Worm (Caenorhabditis elegans) whole organism, late embryonic: ENCODE data around the gene H05C05.2.
A peak's percentile ranks its signal among the peaks of the same experiment; 100 is the strongest.

ENCODE experiments used
- F13H6.1 ChIP-seq: sonication (generic microtip); optimal IDR thresholded peaks from 2 replicates; lab custom pipeline; 2016; ENCODE audit warnings: missing genetic modification characterization, missing compliant biosample characterization
- T23F11.4 ChIP-seq: fragments of 200-800 bp; sonication (Bioruptor generic); optimal IDR thresholded peaks from 2 replicates; lab custom pipeline; 2018; ENCODE audit warnings: mild to moderate bottlenecking, missing genetic modification characterization, missing compliant biosample characterization
- ahr-1 ChIP-seq: sonication (generic microtip); optimal IDR thresholded peaks from 2 replicates; lab custom pipeline; 2016; ENCODE audit warnings: missing genetic modification characterization, missing compliant biosample characterization
- ama-1 ChIP-seq: fragments of 150-350 bp; optimal IDR thresholded peaks from 2 replicates; lab custom pipeline; 2014
- ceh-14 ChIP-seq: sonication (generic microtip); optimal IDR thresholded peaks from 2 replicates; lab custom pipeline; 2016; ENCODE audit warnings: missing genotype, missing genetic modification characterization, missing compliant biosample characterization
- ceh-18 ChIP-seq: sonication (generic microtip); optimal IDR thresholded peaks from 2 replicates; lab custom pipeline; 2016; ENCODE audit warnings: missing genetic modification characterization, missing compliant biosample characterization
- ceh-19 ChIP-seq: fragments of 200-800 bp; sonication (Bioruptor generic); optimal IDR thresholded peaks from 2 replicates; lab custom pipeline; 2018; ENCODE audit warnings: mild to moderate bottlenecking, missing genetic modification characterization, missing compliant biosample characterization
- ceh-34 ChIP-seq: sonication (generic microtip); optimal IDR thresholded peaks from 2 replicates; lab custom pipeline; 2016; ENCODE audit warnings: mild to moderate bottlenecking, missing genetic modification characterization, missing compliant biosample characterization
- ceh-45 ChIP-seq: fragments of 200-800 bp; sonication (Bioruptor generic); IDR thresholded peaks from 2 replicates; pipeline ENCODE4 v1.3.6; 2022; ENCODE audit warnings: missing genetic modification reagents, missing genetic modification characterization, missing compliant biosample characterization
- ceh-48 ChIP-seq: sonication (generic microtip); optimal IDR thresholded peaks from 2 replicates; lab custom pipeline; 2016; ENCODE audit warnings: missing genetic modification characterization, inconsistent platforms, missing compliant biosample characterization
- ceh-6 ChIP-seq: fragments of 200-800 bp; sonication (Bioruptor generic); optimal IDR thresholded peaks from 2 replicates; lab custom pipeline; 2018; ENCODE audit warnings: mild to moderate bottlenecking, missing genetic modification characterization, missing compliant biosample characterization
- che-1 ChIP-seq: sonication (generic microtip); optimal IDR thresholded peaks from 2 replicates; lab custom pipeline; 2016; ENCODE audit warnings: mild to moderate bottlenecking, missing genetic modification characterization, missing compliant biosample characterization
- ets-4 ChIP-seq: sonication (generic microtip); optimal IDR thresholded peaks from 2 replicates; lab custom pipeline; 2016; ENCODE audit warnings: missing genetic modification characterization, missing compliant biosample characterization
- eyg-1 ChIP-seq: sonication (generic microtip); optimal IDR thresholded peaks from 2 replicates; lab custom pipeline; 2016; ENCODE audit warnings: missing genotype, missing genetic modification characterization, missing compliant biosample characterization
- fkh-10 ChIP-seq: fragments of 150-350 bp; optimal IDR thresholded peaks from 2 replicates; lab custom pipeline; 2014; ENCODE audit warnings: missing biosample characterization, missing genetic modification reagents, missing genetic modification characterization
- gmeb-2 ChIP-seq: sonication (generic microtip); optimal IDR thresholded peaks from 2 replicates; lab custom pipeline; 2016; ENCODE audit warnings: missing genetic modification characterization, inconsistent platforms, missing compliant biosample characterization
- hlh-15 ChIP-seq: sonication (generic microtip); optimal IDR thresholded peaks from 2 replicates; lab custom pipeline; 2016; ENCODE audit warnings: missing genetic modification characterization, missing compliant biosample characterization
- hlh-30 ChIP-seq: sonication (generic microtip); optimal IDR thresholded peaks from 2 replicates; lab custom pipeline; 2017; ENCODE audit warnings: antibody characterized with exemption, missing genetic modification characterization, missing compliant biosample characterization; ENCODE audit not compliant: insufficient read depth
- hlh-6 ChIP-seq: sonication (generic microtip); optimal IDR thresholded peaks from 2 replicates; lab custom pipeline; 2016; ENCODE audit warnings: missing genotype, missing genetic modification characterization, missing compliant biosample characterization
- hlh-8 ChIP-seq: sonication (generic microtip); optimal IDR thresholded peaks from 2 replicates; lab custom pipeline; 2016; ENCODE audit warnings: missing genotype, missing genetic modification characterization, missing compliant biosample characterization
- lin-11 ChIP-seq: fragments of 200-800 bp; sonication (Bioruptor generic); optimal IDR thresholded peaks from 2 replicates; lab custom pipeline; 2018; ENCODE audit warnings: mild to moderate bottlenecking, missing genetic modification characterization, missing compliant biosample characterization
- madf-2 ChIP-seq: sonication (generic microtip); optimal IDR thresholded peaks from 2 replicates; lab custom pipeline; 2017; ENCODE audit warnings: missing genetic modification characterization, missing compliant biosample characterization
- nfya-1 ChIP-seq: sonication (generic microtip); optimal IDR thresholded peaks from 2 replicates; lab custom pipeline; 2017; ENCODE audit warnings: missing genetic modification characterization, mild to moderate bottlenecking, missing compliant biosample characterization, antibody characterized with exemption, moderate library complexity
- npax-4 ChIP-seq: sonication (generic microtip); optimal IDR thresholded peaks from 2 replicates; lab custom pipeline; 2016; ENCODE audit warnings: missing genetic modification characterization, missing compliant biosample characterization
- pha-4 ChIP-seq: fragments of 150-350 bp; optimal IDR thresholded peaks from 2 replicates; lab custom pipeline; 2018; ENCODE audit warnings: missing biosample characterization, missing genetic modification reagents, missing genetic modification characterization
- pros-1 ChIP-seq: fragments of 150-350 bp; optimal IDR thresholded peaks from 2 replicates; lab custom pipeline; 2014; ENCODE audit warnings: missing biosample characterization, missing genetic modification reagents, missing genetic modification characterization
- ref-2 ChIP-seq: sonication (generic microtip); optimal IDR thresholded peaks from 2 replicates; lab custom pipeline; 2016; ENCODE audit warnings: missing genetic modification characterization, missing compliant biosample characterization
- sdc-2 ChIP-seq: sonication (generic microtip); optimal IDR thresholded peaks from 2 replicates; lab custom pipeline; 2016; ENCODE audit warnings: missing genotype, missing genetic modification characterization, missing compliant biosample characterization
- sox-2 ChIP-seq: fragments of 200-800 bp; sonication (Bioruptor generic); IDR thresholded peaks from 2 replicates; pipeline ENCODE4 v1.3.6; 2022; ENCODE audit warnings: missing genetic modification reagents, missing genetic modification characterization, missing compliant biosample characterization
- sox-4 ChIP-seq: sonication (generic microtip); optimal IDR thresholded peaks from 2 replicates; lab custom pipeline; 2017; ENCODE audit warnings: mild to moderate bottlenecking, missing genetic modification characterization, inconsistent platforms, missing compliant biosample characterization

H05C05.2 gene

ce11 chrIII:2965534-2965933 is at the start of gene H05C05.2:
TSS of gene H05C05.2 (minus strand) at chrIII:2965634.
- TF ChIP-seq F13H6.1 (tag; lab: Kevin White, UChicago) (no peak), sdc-2 (tag; lab: Kevin White, UChicago) (no peak), nfya-1 (tag; lab: Kevin White, UChicago) (no peak), sox-4 (no peak), sox-2 (GFP tag; lab: Robert Waterston, UW) (no peak), ceh-34 (tag; lab: Kevin White, UChicago) (no peak), ceh-18 (tag; lab: Kevin White, UChicago) (no peak), gmeb-2 (no peak), ama-1 (lab: Kevin White, UChicago) (no peak)
- TF ChIP-seq, all 69 proteins: peak for 0

- TF ChIP-seq ceh-45: 0 out of 2 replicates have a peak, but pooled peaks have one; percentile 44
These were observed 46.2 kb upstream of the H05C05.2 start for ce11 chrIII:3011644-3012043.

DNA sequence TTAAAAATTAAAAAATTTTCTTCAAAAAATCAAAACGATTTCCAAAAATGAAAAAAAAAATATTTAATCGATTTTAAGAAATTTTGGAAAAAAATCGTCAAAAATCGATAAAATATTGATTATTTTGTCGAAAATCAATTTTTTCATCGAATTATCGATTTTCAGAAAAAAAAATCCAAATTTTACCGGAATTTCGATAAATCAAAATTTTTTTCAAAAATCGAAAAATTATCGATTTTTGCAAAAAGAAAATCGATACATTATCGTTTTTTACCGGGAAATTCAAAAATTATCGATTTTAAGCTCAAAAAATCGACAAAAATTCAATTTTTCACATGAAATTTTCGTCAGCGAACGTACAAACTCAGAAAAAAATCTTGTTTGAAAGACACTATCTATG is 29.9 kb upstream of the H05C05.2 start:
- peak; percentile 62 for TF ChIP-seq ceh-48
- no peak for TF ChIP-seq pha-4 (tag; lab: Kevin White, UChicago)

- TF ChIP-seq T23F11.4 (no peak), npax-4 (tag; lab: Kevin White, UChicago) (no peak), ceh-48 (peak; percentile 81), che-1 (tag; lab: Kevin White, UChicago) (no peak), sdc-2 (tag; lab: Kevin White, UChicago) (no peak), eyg-1 (no peak), madf-2 (tag; lab: Kevin White, UChicago) (no peak), pros-1 (tag; lab: Kevin White, UChicago) (no peak)
These were observed 28.5 kb upstream of the H05C05.2 start for ce11 chrIII:2993963-2994362.

ce11 chrIII:2992234-2992633 is 26.8 kb upstream of the H05C05.2 start:
- no peak for TF ChIP-seq ceh-6 (GFP tag; lab: Kevin White, UChicago)
- no peak for TF ChIP-seq hlh-30
- no peak for TF ChIP-seq hlh-6 (tag; lab: Kevin White, UChicago)
- no peak for TF ChIP-seq ahr-1 (tag; lab: Kevin White, UChicago)
- TF ChIP-seq fkh-10 (GFP tag; lab: Kevin White, UChicago): no peak
- no peak for TF ChIP-seq hlh-15 (tag; lab: Kevin White, UChicago)

ce11 chrIII:2989957-2990356 is 24.5 kb upstream of the H05C05.2 start, which contains the start of gene Y55D5A.4:
TSS of gene Y55D5A.4 (minus strand) at chrIII:2990057.
- no peak for TF ChIP-seq ceh-19
- no peak for TF ChIP-seq T23F11.4
- TF ChIP-seq, all 69 proteins: peak for 0

DNA sequence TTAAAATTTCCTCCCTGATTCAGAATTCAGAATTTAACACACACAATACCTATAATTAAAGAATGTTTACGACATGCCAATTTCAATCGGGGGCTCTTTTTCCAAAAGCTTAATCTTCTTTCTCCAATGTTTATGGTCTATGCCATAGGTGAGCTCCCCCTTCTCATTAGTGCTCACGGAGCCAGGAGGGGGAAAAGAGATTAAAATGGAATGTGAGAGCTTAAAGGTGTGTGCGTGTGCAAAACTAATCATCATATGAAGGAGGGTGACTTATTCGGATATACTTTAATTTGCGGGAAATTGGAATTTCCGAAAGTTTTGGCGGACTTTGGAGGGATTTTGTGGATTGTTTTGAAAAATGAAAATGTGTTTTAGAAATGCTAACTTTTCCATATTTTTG is 17.6 kb upstream of the H05C05.2 start:
- peak; percentile 86 for TF ChIP-seq ceh-14 (tag; lab: Kevin White, UChicago)
- TF ChIP-seq lin-11 (tag; lab: Kevin White, UChicago): no peak

DNA sequence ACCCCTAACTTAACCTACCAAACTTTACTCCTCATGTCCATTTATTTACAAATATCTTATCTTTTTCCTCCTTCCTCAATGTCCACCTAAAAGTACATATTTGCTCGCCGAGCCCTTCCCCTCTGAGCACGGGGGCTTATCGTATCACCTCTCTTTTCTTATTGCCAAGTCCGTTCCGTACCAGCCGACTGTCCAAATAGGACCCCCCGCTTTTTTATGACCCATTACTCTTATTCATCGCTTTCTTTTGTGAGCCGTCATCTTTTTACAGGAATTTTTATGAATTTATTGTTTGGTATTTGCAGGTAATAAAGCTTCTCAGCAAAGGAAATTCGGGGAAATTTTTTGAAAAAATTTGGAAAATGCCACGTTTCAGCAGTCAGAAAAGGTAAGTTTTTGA is 16.7 kb upstream of the H05C05.2 start, which contains the start of gene Y55D5A.1:
Gene Y55D5A.1 (plus strand): TSS at position 301 of the 400 bp plus-strand sequence.
- TF ChIP-seq ref-2 (tag; lab: Kevin White, UChicago) (no peak), ets-4 (tag; lab: Kevin White, UChicago) (no peak), hlh-8 (no peak), madf-2 (tag; lab: Kevin White, UChicago) (no peak), sox-4 (no peak), lin-11 (tag; lab: Kevin White, UChicago) (no peak), nfya-1 (tag; lab: Kevin White, UChicago) (no peak)
